Worm (Caenorhabditis elegans) whole organism, L4 larva: ENCODE measurements around the gene athp-1.

Experiments used
- aly-2 ChIP-seq: sonication (generic microtip); optimal IDR thresholded peaks from 2 replicates; lab custom pipeline; 2018; ENCODE audit warnings: missing biosample characterization, missing genetic modification characterization
- ama-1 ChIP-seq: fragments of 150-350 bp; optimal IDR thresholded peaks from 2 replicates; lab custom pipeline; 2014; ENCODE audit warnings: inconsistent platforms, mixed read lengths
- ces-1 ChIP-seq: fragments of 150-350 bp; sonication (generic microtip); optimal IDR thresholded peaks from 4 replicates; lab custom pipeline; 2014; ENCODE audit warnings: missing biosample characterization, missing genetic modification reagents, missing genetic modification characterization
- daf-12 ChIP-seq: fragments of 150-350 bp; optimal IDR thresholded peaks from 2 replicates; lab custom pipeline; 2014; ENCODE audit warnings: missing biosample characterization, missing genetic modification reagents, missing genetic modification characterization
- fkh-10 ChIP-seq: fragments of 150-350 bp; optimal IDR thresholded peaks from 2 replicates; lab custom pipeline; 2014; ENCODE audit warnings: missing biosample characterization, missing genetic modification reagents, missing genetic modification characterization
- mep-1 ChIP-seq: fragments of 150-350 bp; sonication (generic microtip); optimal IDR thresholded peaks from 3 replicates; lab custom pipeline; 2014; ENCODE audit warnings: missing biosample characterization, missing genetic modification characterization
- nhr-77 ChIP-seq: fragments of 150-350 bp; optimal IDR thresholded peaks from 2 replicates; lab custom pipeline; 2014; ENCODE audit warnings: missing biosample characterization, missing genetic modification characterization
- snpc-4 ChIP-seq: fragments of 150-350 bp; optimal IDR thresholded peaks from 2 replicates; lab custom pipeline; 2014; ENCODE audit warnings: missing biosample characterization, missing genetic modification characterization
- unc-62 ChIP-seq, 3 experiments: fragments of 150-350 bp in 1 of 3; sonication (generic microtip); optimal IDR thresholded peaks in 2 of 3; peaks in 1 of 3; 1 replicate in 1 of 3; 2 replicates in 2 of 3; lab custom pipeline; 2014 to 2017; ENCODE audit warnings: missing biosample characterization in 3 of 3, missing genetic modification characterization in 3 of 3, missing genetic modification reagents in 3 of 3, missing genotype in 1 of 3

ce11 chrIII:10914971-10915370 lies 33.4 kb downstream of the athp-1 start:
- TF ChIP-seq snpc-4: no peak
- no peak for TF ChIP-seq ces-1 (GFP tag; lab: Kevin White, UChicago)
- TF ChIP-seq aly-2 (tag; lab: Kevin White, UChicago): no peak
- no peak for TF ChIP-seq daf-12 (tag; lab: Kevin White, UChicago)
- TF ChIP-seq ama-1 (lab: Kevin White, UChicago): no peak
- no peak for TF ChIP-seq unc-62 (GFP tag; optimal IDR thresholded peaks at IDR 0.05 in 1 of 2; lab: Kevin White, UChicago)
- no peak for TF ChIP-seq unc-62 (tag; optimal IDR thresholded peaks at IDR 0.05; lab: Kevin White, UChicago)
- no peak for TF ChIP-seq fkh-10 (GFP tag; lab: Kevin White, UChicago)
- no peak for TF ChIP-seq nhr-77 (tag; lab: Kevin White, UChicago)
- TF ChIP-seq mep-1: no peak
